Fruit fly (Drosophila melanogaster) whole organism, embryonic: ENCODE data around the gene Sidpn.

Experiments used
- Abd-B ChIP-seq: fragments of 200-800 bp; sonication (Bioruptor generic); optimal IDR thresholded peaks from 2 replicates; lab custom pipeline; 2018; ENCODE audit warnings: missing biosample characterization, mild to moderate bottlenecking, missing genetic modification characterization, moderate library complexity
- Ada2b ChIP-seq: fragments of 200-800 bp; sonication (Bioruptor generic); IDR thresholded peaks from 2 replicates; pipeline ENCODE4 v1.3.6; 2022; ENCODE audit warnings: missing biosample characterization, missing genetic modification characterization
- Asciz ChIP-seq: fragments of 200-800 bp; sonication (Bioruptor generic); optimal IDR thresholded peaks from 2 replicates; lab custom pipeline; 2017; ENCODE audit warnings: missing biosample characterization, mild to moderate bottlenecking, missing genetic modification characterization, missing genetic modification reagents
- Atf-2 ChIP-seq: fragments of 200-800 bp; sonication (Bioruptor generic); optimal IDR thresholded peaks from 2 replicates; lab custom pipeline; 2016; ENCODE audit warnings: missing biosample characterization, missing genetic modification characterization
- BtbVII ChIP-seq: fragments of 200-800 bp; sonication (Bioruptor generic); optimal IDR thresholded peaks from 3 replicates; lab custom pipeline; 2017; ENCODE audit warnings: missing biosample characterization, mild to moderate bottlenecking, missing genetic modification characterization
- CG11723 ChIP-seq: fragments of 200-800 bp; sonication (Bioruptor generic); optimal IDR thresholded peaks from 2 replicates; lab custom pipeline; 2017; ENCODE audit warnings: missing biosample characterization, mild to moderate bottlenecking, missing genetic modification characterization
- CG12071 ChIP-seq: fragments of 200-800 bp; sonication (Bioruptor generic); optimal IDR thresholded peaks from 3 replicates; lab custom pipeline; 2018; ENCODE audit warnings: missing biosample characterization, mild to moderate bottlenecking, missing genetic modification characterization
- CG13296 ChIP-seq: fragments of 200-800 bp; sonication (Bioruptor generic); optimal IDR thresholded peaks from 3 replicates; lab custom pipeline; 2018; ENCODE audit warnings: missing biosample characterization, mild to moderate bottlenecking, missing genetic modification characterization
- CG13424 ChIP-seq: fragments of 200-800 bp; sonication (Bioruptor generic); optimal IDR thresholded peaks from 2 replicates; lab custom pipeline; 2019; ENCODE audit warnings: missing biosample characterization, mild to moderate bottlenecking, missing genetic modification characterization, moderate library complexity
- CG14014 ChIP-seq: fragments of 200-800 bp; sonication (Bioruptor generic); IDR thresholded peaks from 2 replicates; pipeline ENCODE4 v1.3.6; 2022; ENCODE audit warnings: missing biosample characterization, missing genetic modification characterization
- CG15514 ChIP-seq: fragments of 200-800 bp; sonication (Bioruptor generic); optimal IDR thresholded peaks from 3 replicates; lab custom pipeline; 2017; ENCODE audit warnings: missing biosample characterization, missing genetic modification characterization, mild to moderate bottlenecking, moderate library complexity, missing genetic modification reagents
- CG17359 ChIP-seq: fragments of 200-800 bp; sonication (Bioruptor generic); optimal IDR thresholded peaks from 3 replicates; lab custom pipeline; 2018; ENCODE audit warnings: missing biosample characterization, mild to moderate bottlenecking, missing genetic modification characterization, moderate library complexity
- CG17361 ChIP-seq: fragments of 200-800 bp; sonication (Bioruptor generic); IDR thresholded peaks from 3 replicates; pipeline ENCODE4 v1.3.6; 2022; ENCODE audit warnings: missing biosample characterization, missing genetic modification characterization
- CG17802 ChIP-seq: fragments of 200-800 bp; sonication (Bioruptor generic); optimal IDR thresholded peaks from 2 replicates; lab custom pipeline; 2018; ENCODE audit warnings: missing biosample characterization, mild to moderate bottlenecking, missing genetic modification characterization, moderate library complexity
- CG32767 ChIP-seq: fragments of 200-800 bp; sonication (Bioruptor generic); IDR thresholded peaks from 2 replicates; pipeline ENCODE4 v1.3.6; 2022; ENCODE audit warnings: missing biosample characterization, missing genetic modification characterization
- CG33557 ChIP-seq: fragments of 200-800 bp; sonication (Bioruptor generic); optimal IDR thresholded peaks from 2 replicates; lab custom pipeline; 2019; ENCODE audit warnings: missing biosample characterization, mild to moderate bottlenecking, missing genetic modification characterization, moderate library complexity
- CG5245 ChIP-seq: fragments of 200-800 bp; sonication (Bioruptor generic); optimal IDR thresholded peaks from 3 replicates; lab custom pipeline; 2016; ENCODE audit warnings: missing biosample characterization, missing genetic modification characterization
- CG7271 ChIP-seq: fragments of 200-800 bp; sonication (Bioruptor generic); optimal IDR thresholded peaks from 2 replicates; lab custom pipeline; 2018; ENCODE audit warnings: missing biosample characterization, mild to moderate bottlenecking, missing genetic modification characterization, moderate library complexity
- CG8089 ChIP-seq: fragments of 200-800 bp; sonication (Bioruptor generic); optimal IDR thresholded peaks from 3 replicates; lab custom pipeline; 2016; ENCODE audit warnings: missing biosample characterization, missing genetic modification characterization
- CG8944 ChIP-seq: fragments of 200-800 bp; sonication (Bioruptor generic); optimal IDR thresholded peaks from 3 replicates; lab custom pipeline; 2016; ENCODE audit warnings: missing biosample characterization, missing genetic modification characterization
- CHES-1-like ChIP-seq: fragments of 200-800 bp; sonication (Bioruptor generic); optimal IDR thresholded peaks from 2 replicates; lab custom pipeline; 2016; ENCODE audit warnings: missing biosample characterization, missing genetic modification characterization
- CkIIα-i1 ChIP-seq: fragments of 200-800 bp; sonication (Bioruptor generic); IDR thresholded peaks from 2 replicates; pipeline ENCODE4 v1.3.6; 2022; ENCODE audit warnings: missing biosample characterization, missing genetic modification characterization
- Dll ChIP-seq: fragments of 200-800 bp; sonication (Bioruptor generic); IDR thresholded peaks from 4 replicates; pipeline ENCODE4 v1.3.6; 2022; ENCODE audit warnings: missing biosample characterization, missing genetic modification characterization; ENCODE audit not compliant: partially characterized antibody
- ERR ChIP-seq: fragments of 200-800 bp; sonication (Bioruptor generic); optimal IDR thresholded peaks from 2 replicates; lab custom pipeline; 2016; ENCODE audit warnings: missing biosample characterization, missing genetic modification characterization
- Eip74EF ChIP-seq, 2 experiments: fragments of 200-800 bp in 1 of 2; fragments of >200 bp in 1 of 2; sonication (Bioruptor generic) in 1 of 2; optimal IDR thresholded peaks; 2 replicates each; lab custom pipeline; 2017 to 2019; ENCODE audit warnings: missing biosample characterization in 2 of 2, missing genetic modification characterization in 2 of 2, mild to moderate bottlenecking in 1 of 2, moderate library complexity in 1 of 2
- HLH4C ChIP-seq: fragments of 200-800 bp; sonication (Bioruptor generic); IDR thresholded peaks from 3 replicates; pipeline ENCODE4 v1.3.6; 2022; ENCODE audit warnings: missing biosample characterization, missing genetic modification characterization; ENCODE audit not compliant: partially characterized antibody
- Hmx ChIP-seq: fragments of 200-800 bp; sonication (Bioruptor generic); optimal IDR thresholded peaks from 2 replicates; lab custom pipeline; 2016; ENCODE audit warnings: missing biosample characterization, missing genetic modification characterization
- Oaz ChIP-seq: fragments of 200-800 bp; sonication (Bioruptor generic); IDR thresholded peaks from 2 replicates; pipeline ENCODE4 v1.3.6; 2022; ENCODE audit warnings: missing biosample characterization, missing genetic modification characterization
- Poxn ChIP-seq: fragments of 200-800 bp; sonication (Bioruptor generic); IDR thresholded peaks from 2 replicates; pipeline ENCODE4 v1.3.6; 2022; ENCODE audit warnings: missing biosample characterization, missing genetic modification characterization
- aop ChIP-seq: fragments of 200-800 bp; sonication (Bioruptor generic); IDR thresholded peaks from 2 replicates; pipeline ENCODE4 v1.3.6; 2022; ENCODE audit warnings: missing biosample characterization, missing genetic modification characterization
- ash1 ChIP-seq: fragments of 200-800 bp; sonication (Bioruptor generic); optimal IDR thresholded peaks from 2 replicates; lab custom pipeline; 2018; ENCODE audit warnings: missing biosample characterization, mild to moderate bottlenecking, missing genetic modification characterization
- bigmax ChIP-seq: fragments of 200-800 bp; sonication (Bioruptor generic); optimal IDR thresholded peaks from 2 replicates; lab custom pipeline; 2018; ENCODE audit warnings: missing biosample characterization, mild to moderate bottlenecking, missing genetic modification characterization
- emc ChIP-seq: fragments of 200-800 bp; sonication (Bioruptor generic); optimal IDR thresholded peaks from 2 replicates; lab custom pipeline; 2016; ENCODE audit warnings: missing biosample characterization, missing genetic modification characterization
- fd96Cb ChIP-seq: fragments of 200-800 bp; sonication (Bioruptor generic); optimal IDR thresholded peaks from 2 replicates; lab custom pipeline; 2018; ENCODE audit warnings: missing biosample characterization, mild to moderate bottlenecking, missing genetic modification characterization, moderate library complexity
- gem ChIP-seq: fragments of 200-800 bp; sonication (Bioruptor generic); optimal IDR thresholded peaks from 2 replicates; lab custom pipeline; 2019; ENCODE audit warnings: missing biosample characterization, mild to moderate bottlenecking, missing genetic modification characterization, moderate library complexity
- hkb ChIP-seq, 2 experiments: fragments of 200-800 bp in 1 of 2; fragments of >200 bp in 1 of 2; sonication (Bioruptor generic) in 1 of 2; IDR thresholded peaks in 1 of 2; optimal IDR thresholded peaks in 1 of 2; 2 replicates each; pipeline versions ENCODE4 v1.3.6 to Lab custom; 2017 to 2022; ENCODE audit warnings: missing biosample characterization in 1 of 2, missing genetic modification characterization in 1 of 2
- hth ChIP-seq: fragments of >200 bp; optimal IDR thresholded peaks from 2 replicates; lab custom pipeline; 2017; ENCODE audit warnings: inconsistent platforms
- kay ChIP-seq: fragments of 200-800 bp; sonication (Bioruptor generic); optimal IDR thresholded peaks from 2 replicates; lab custom pipeline; 2016; ENCODE audit warnings: missing biosample characterization, missing genetic modification characterization
- lilli ChIP-seq: fragments of 200-800 bp; sonication (Bioruptor generic); optimal IDR thresholded peaks from 3 replicates; lab custom pipeline; 2016; ENCODE audit warnings: missing biosample characterization, missing genetic modification characterization
- mam ChIP-seq: fragments of 200-800 bp; sonication (Bioruptor generic); optimal IDR thresholded peaks from 3 replicates; lab custom pipeline; 2016; ENCODE audit warnings: missing biosample characterization, missing genetic modification characterization
- odd ChIP-seq: fragments of 200-800 bp; sonication (Bioruptor generic); optimal IDR thresholded peaks from 2 replicates; lab custom pipeline; 2017; ENCODE audit warnings: missing biosample characterization, mild to moderate bottlenecking, missing genetic modification characterization
- pnt ChIP-seq: fragments of 200-800 bp; sonication (Bioruptor generic); optimal IDR thresholded peaks from 3 replicates; lab custom pipeline; 2016; ENCODE audit warnings: missing biosample characterization, missing genetic modification characterization
- rib ChIP-seq: fragments of 200-800 bp; sonication (Bioruptor generic); IDR thresholded peaks from 2 replicates; pipeline ENCODE4 v1.3.6; 2022; ENCODE audit warnings: missing biosample characterization, missing genetic modification characterization
- row ChIP-seq: fragments of 200-800 bp; sonication (Bioruptor generic); IDR thresholded peaks from 3 replicates; pipeline ENCODE4 v1.3.6; 2022; ENCODE audit warnings: missing biosample characterization, missing genetic modification characterization
- schlank ChIP-seq: fragments of 200-800 bp; sonication (Bioruptor generic); optimal IDR thresholded peaks from 2 replicates; lab custom pipeline; 2018; ENCODE audit warnings: missing biosample characterization, mild to moderate bottlenecking, missing genetic modification characterization
- sisA ChIP-seq: fragments of 200-800 bp; sonication (Bioruptor generic); IDR thresholded peaks from 2 replicates; pipeline ENCODE4 v1.3.6; 2022; ENCODE audit warnings: missing biosample characterization, missing genetic modification characterization
- unc-4 ChIP-seq: fragments of 200-800 bp; sonication (Bioruptor generic); IDR thresholded peaks from 2 replicates; pipeline ENCODE4 v1.3.6; 2022; ENCODE audit warnings: missing biosample characterization, missing genetic modification characterization; ENCODE audit not compliant: partially characterized antibody
- vnd ChIP-seq: fragments of 200-800 bp; sonication (Bioruptor generic); IDR thresholded peaks from 3 replicates; pipeline ENCODE4 v1.3.6; 2022; ENCODE audit warnings: missing biosample characterization, missing genetic modification characterization; ENCODE audit not compliant: partially characterized antibody

The Sidpn gene

dm6 chr2L:19023972-19024743 lies 3.4 kb upstream of the Sidpn start (continued):
- no peak for TF ChIP-seq CG5245
- TF ChIP-seq Hmx (GFP tag; lab: Kevin White, UChicago), result peak; percentile 9
- peak; percentile 85 for TF ChIP-seq CG13296 (GFP tag; lab: Kevin White, UChicago)
- TF ChIP-seq odd, result peak; percentile 58
- TF ChIP-seq CG11723 (GFP tag; lab: Kevin White, UChicago), result peak; percentile 41
- no peak for TF ChIP-seq hkb (optimal IDR thresholded peaks at IDR 0.05; lab: Kevin White, UChicago)
- peak; percentile 68 for TF ChIP-seq hkb (GFP tag; IDR thresholded peaks at IDR 0.05; lab: Robert Waterston, UW)
- TF ChIP-seq CHES-1-like, result no peak
- peak; percentile 39; the same call in 1 of the 2 replicates for TF ChIP-seq Ada2b (GFP tag; lab: Robert Waterston, UW)
- TF ChIP-seq CkIIα-i1, result no peak
- TF ChIP-seq CG7271, result no peak
- peak; percentile 25 for TF ChIP-seq CG12071 (GFP tag; lab: Kevin White, UChicago)
- TF ChIP-seq CG32767 (GFP tag; lab: Robert Waterston, UW), result no peak
- peak; percentile 14 for TF ChIP-seq CG17802 (tag; lab: Kevin White, UChicago)
- TF ChIP-seq ash1 (GFP tag; lab: Kevin White, UChicago), result no peak
- TF ChIP-seq emc (GFP tag; lab: Kevin White, UChicago), result no peak
- no peak for TF ChIP-seq rib
- TF ChIP-seq hth (lab: Kevin White, UChicago), result no peak
- peak; percentile 21 for TF ChIP-seq schlank (tag; lab: Kevin White, UChicago)
- TF ChIP-seq CG8944 (GFP tag; lab: Kevin White, UChicago), result no peak
- no peak for TF ChIP-seq vnd (GFP tag; lab: Robert Waterston, UW)
- peak; percentile 53 for TF ChIP-seq CG15514 (GFP tag; lab: Kevin White, UChicago)
- no peak for TF ChIP-seq pnt (GFP tag; lab: Kevin White, UChicago)
- TF ChIP-seq Oaz (GFP tag; lab: Robert Waterston, UW), result no peak
- peak; percentile 58; the same call in 1 of the 2 replicates for TF ChIP-seq CG14014 (GFP tag; lab: Robert Waterston, UW)
- TF ChIP-seq ERR, result no peak
- TF ChIP-seq Poxn (GFP tag; lab: Robert Waterston, UW), result no peak
- peak; percentile 51 for TF ChIP-seq mam (GFP tag; lab: Kevin White, UChicago)
- TF ChIP-seq bigmax (GFP tag; lab: Kevin White, UChicago), result no peak
- no peak for TF ChIP-seq Atf-2 (GFP tag; lab: Kevin White, UChicago)
- peak; percentile 72 for TF ChIP-seq CG17359 (tag; lab: Kevin White, UChicago)
- peak; percentile 50 for TF ChIP-seq lilli (GFP tag; lab: Kevin White, UChicago)
- peak; percentile 23 for TF ChIP-seq kay (GFP tag; lab: Kevin White, UChicago)
- TF ChIP-seq Dll (GFP tag; lab: Robert Waterston, UW), result no peak
- TF ChIP-seq gem (tag; lab: Kevin White, UChicago), result peak; percentile 85
- TF ChIP-seq aop (GFP tag; lab: Robert Waterston, UW), result no peak
- TF ChIP-seq unc-4 (GFP tag; lab: Robert Waterston, UW), result 0 out of 2 replicates have a peak, but pooled peaks have one; percentile 29
- peak in 1 of 2 experiments; percentile 66 for TF ChIP-seq Eip74EF (GFP tag; optimal IDR thresholded peaks at IDR 0.05; lab: Kevin White, UChicago)
- peak; percentile 36 for TF ChIP-seq Abd-B (GFP tag; lab: Kevin White, UChicago)
- TF ChIP-seq CG8089 (GFP tag; lab: Kevin White, UChicago), result no peak
- peak; percentile 87 for TF ChIP-seq CG13424 (tag; lab: Kevin White, UChicago)
- peak; percentile 47 for TF ChIP-seq Asciz (GFP tag; lab: Kevin White, UChicago)
- no peak for TF ChIP-seq HLH4C (GFP tag; lab: Robert Waterston, UW)
- peak; percentile 62 for TF ChIP-seq sisA (GFP tag; lab: Robert Waterston, UW)
- TF ChIP-seq CG33557 (GFP tag; lab: Kevin White, UChicago), result no peak
- peak; percentile 73 for TF ChIP-seq fd96Cb (tag; lab: Kevin White, UChicago)
- TF ChIP-seq BtbVII, result peak; percentile 76
- peak; percentile 89 for TF ChIP-seq CG17361 (GFP tag; lab: Robert Waterston, UW)
- TF ChIP-seq row, result peak; percentile 70
